Fruit fly (Drosophila melanogaster): ENCODE measurements around the gene CG13481.
A peak's percentile ranks its signal among the peaks of the same experiment; 100 is the strongest.

CG13481 gene

dm6 chr3L:14350218-14350617 is 19.3 kb downstream of the CG13481 start (continued):
- TF ChIP-seq salr (GFP tag; optimal IDR thresholded peaks at IDR 0.05): peak in 1 of 2 experiments; percentile 6
- TF ChIP-seq Eip78C (GFP tag): peak; percentile 86
- peak; percentile 60; the same call in 1 of the 3 replicates for TF ChIP-seq CG6163 (GFP tag; IDR thresholded peaks at IDR 0.05)
- TF ChIP-seq Sox102F (GFP tag; optimal IDR thresholded peaks at IDR 0.05): peak; percentile 56
- peak; percentile 69 for TF ChIP-seq achi (GFP tag; optimal IDR thresholded peaks at IDR 0.05)
- TF ChIP-seq Sox15 (GFP tag; optimal IDR thresholded peaks at IDR 0.05): peak; percentile 21
- TF ChIP-seq CG6792 (GFP tag; optimal IDR thresholded peaks at IDR 0.05): peak; percentile 62
- TF ChIP-seq spab (GFP tag; optimal IDR thresholded peaks at IDR 0.05): peak; percentile 49

dm6 chr3L:14346546-14346945 is 23.0 kb downstream of the CG13481 start:
- TF ChIP-seq CG10669 (GFP tag; optimal IDR thresholded peaks at IDR 0.05): peak; percentile 21
- no peak for TF ChIP-seq CG1621 (tag; optimal IDR thresholded peaks at IDR 0.05)
- no peak for TF ChIP-seq Hr38 (GFP tag; optimal IDR thresholded peaks at IDR 0.05)
- no peak for TF ChIP-seq CG4318 (GFP tag; optimal IDR thresholded peaks at IDR 0.05)
- peak; percentile 9 for TF ChIP-seq Ets96B (tag; optimal IDR thresholded peaks at IDR 0.05)
- TF ChIP-seq spab (GFP tag; optimal IDR thresholded peaks at IDR 0.05): no peak
- TF ChIP-seq ss (GFP tag; optimal IDR thresholded peaks at IDR 0.05): no peak
- TF ChIP-seq Eip78C (GFP tag): peak; percentile 39
- TF ChIP-seq CG8119 (GFP tag; IDR thresholded peaks at IDR 0.05): 0 out of 3 replicates have a peak, but pooled peaks have one; percentile 38
- no peak for TF ChIP-seq Eip93F (GFP tag; optimal IDR thresholded peaks at IDR 0.05)
- no peak for TF ChIP-seq CG7368 (GFP tag; optimal IDR thresholded peaks at IDR 0.05)
- no peak for TF ChIP-seq CG11294 (GFP tag; IDR thresholded peaks at IDR 0.05)
- no peak for TF ChIP-seq CG6792 (GFP tag; optimal IDR thresholded peaks at IDR 0.05)
- TF ChIP-seq svp (GFP tag): peak; percentile 32
- TF ChIP-seq CG6808 (GFP tag; optimal IDR thresholded peaks at IDR 0.05): no peak
- no peak for TF ChIP-seq Hr39 (GFP tag; optimal IDR thresholded peaks at IDR 0.05)
- TF ChIP-seq achi (GFP tag; optimal IDR thresholded peaks at IDR 0.05): no peak
- peak; percentile 38 for TF ChIP-seq CG3919 (GFP tag; optimal IDR thresholded peaks at IDR 0.05)
- no peak for TF ChIP-seq CG8632 (GFP tag; optimal IDR thresholded peaks at IDR 0.05)
- TF ChIP-seq CG8319 (GFP tag; optimal IDR thresholded peaks at IDR 0.05): no peak
- no peak for TF ChIP-seq fkh (GFP tag; optimal IDR thresholded peaks at IDR 0.05)
- TF ChIP-seq salr (GFP tag; optimal IDR thresholded peaks at IDR 0.05): no peak
- no peak for TF ChIP-seq esn (GFP tag; optimal IDR thresholded peaks at IDR 0.05)
- no peak for TF ChIP-seq CG11762 (GFP tag; optimal IDR thresholded peaks at IDR 0.05; ENCODE audit: insufficient read depth)
- no peak for TF ChIP-seq Blimp-1 (GFP tag; optimal IDR thresholded peaks at IDR 0.05)
- no peak for TF ChIP-seq Eip75B (GFP tag; optimal IDR thresholded peaks at IDR 0.05)
- TF ChIP-seq CG6163 (GFP tag; IDR thresholded peaks at IDR 0.05): no peak
- no peak for TF ChIP-seq dac (GFP tag; optimal IDR thresholded peaks at IDR 0.05)
- TF ChIP-seq Ets21C (GFP tag; optimal IDR thresholded peaks at IDR 0.05): no peak
- TF ChIP-seq topi (GFP tag; optimal IDR thresholded peaks at IDR 0.05): no peak
- no peak for TF ChIP-seq CG10631 (GFP tag; optimal IDR thresholded peaks at IDR 0.05)
- TF ChIP-seq CG31627 (GFP tag; optimal IDR thresholded peaks at IDR 0.05): no peak
- no peak for TF ChIP-seq cyc (GFP tag; optimal IDR thresholded peaks at IDR 0.05)
- TF ChIP-seq CG34406 (GFP tag; optimal IDR thresholded peaks at IDR 0.05): no peak
- TF ChIP-seq net (GFP tag; optimal IDR thresholded peaks at IDR 0.05): no peak
- no peak for TF ChIP-seq CG32006 (GFP tag; optimal IDR thresholded peaks at IDR 0.05)
- no peak for TF ChIP-seq Sox15 (GFP tag; optimal IDR thresholded peaks at IDR 0.05)
- TF ChIP-seq fd59A (GFP tag; optimal IDR thresholded peaks at IDR 0.05): no peak
- peak; percentile 12 for TF ChIP-seq Met (GFP tag; optimal IDR thresholded peaks at IDR 0.05)
